Fruit fly (Drosophila melanogaster) whole organism, prepupa: Measurements from ENCODE around the gene CG7017.

Experiments
- Blimp-1 ChIP-seq: fragments of 200-800 bp; sonication (Bioruptor generic); optimal IDR thresholded peaks from 3 replicates; lab custom pipeline; 2017; ENCODE audit warnings: missing biosample characterization, missing genetic modification characterization, mild to moderate bottlenecking, moderate library complexity, missing genetic modification reagents
- CG10669 ChIP-seq: fragments of 200-800 bp; sonication (Bioruptor generic); optimal IDR thresholded peaks from 3 replicates; lab custom pipeline; 2018; ENCODE audit warnings: missing biosample characterization, mild to moderate bottlenecking, missing genetic modification characterization, moderate library complexity
- CG11762 ChIP-seq: fragments of 200-800 bp; sonication (Bioruptor generic); optimal IDR thresholded peaks from 3 replicates; lab custom pipeline; 2016; ENCODE audit warnings: missing biosample characterization, missing genetic modification characterization; ENCODE audit not compliant: insufficient read depth
- CG3919 ChIP-seq: fragments of 200-800 bp; sonication (Bioruptor generic); optimal IDR thresholded peaks from 3 replicates; lab custom pipeline; 2016; ENCODE audit warnings: missing biosample characterization, missing genetic modification characterization
- CG8119 ChIP-seq: fragments of 200-800 bp; sonication (Bioruptor generic); IDR thresholded peaks from 3 replicates; pipeline ENCODE4 v1.3.6; 2022; ENCODE audit warnings: missing biosample characterization, missing genetic modification characterization
- Gug ChIP-seq: fragments of 200-800 bp; sonication (Bioruptor generic); IDR thresholded peaks from 2 replicates; pipeline ENCODE4 v1.3.6; 2022; ENCODE audit warnings: missing biosample characterization, missing genetic modification characterization
- Hr39 ChIP-seq: fragments of 200-800 bp; sonication (Bioruptor generic); optimal IDR thresholded peaks from 2 replicates; lab custom pipeline; 2016; ENCODE audit warnings: missing biosample characterization, missing genetic modification characterization
- fd59A ChIP-seq: fragments of 200-800 bp; sonication (Bioruptor generic); optimal IDR thresholded peaks from 2 replicates; lab custom pipeline; 2017; ENCODE audit warnings: missing biosample characterization, mild to moderate bottlenecking, missing genetic modification characterization, missing genetic modification reagents
- salr ChIP-seq, 2 experiments: fragments of 200-800 bp; sonication (Bioruptor generic); optimal IDR thresholded peaks; 3 replicates each; lab custom pipeline; 2016 to 2018; ENCODE audit warnings: missing biosample characterization in 2 of 2, missing genetic modification characterization in 2 of 2, mild to moderate bottlenecking in 1 of 2
- spab ChIP-seq: fragments of 200-800 bp; sonication (Bioruptor generic); optimal IDR thresholded peaks from 2 replicates; lab custom pipeline; 2017; ENCODE audit warnings: missing biosample characterization, mild to moderate bottlenecking, missing genetic modification characterization, missing genetic modification reagents

- peak; percentile 17 for TF ChIP-seq Hr39
- no peak for TF ChIP-seq CG10669 (GFP tag; lab: Kevin White, UChicago)
- TF ChIP-seq CG3919 (GFP tag; lab: Kevin White, UChicago), result no peak
- no peak for TF ChIP-seq CG11762 (GFP tag; lab: Kevin White, UChicago)
- no peak for TF ChIP-seq spab (GFP tag; lab: Kevin White, UChicago)
- no peak for TF ChIP-seq salr (GFP tag; optimal IDR thresholded peaks at IDR 0.05; lab: Kevin White, UChicago)
- TF ChIP-seq Blimp-1 (GFP tag; lab: Kevin White, UChicago), result no peak
- no peak for TF ChIP-seq CG8119
- TF ChIP-seq fd59A (GFP tag; lab: Kevin White, UChicago), result no peak
- TF ChIP-seq Gug, result no peak
Measured at dm6 chr3L:20192872-20193747, 18.8 kb downstream of the CG7017 start.
